Fruit fly (Drosophila melanogaster): ENCODE results near the gene CG4891.

DNA sequence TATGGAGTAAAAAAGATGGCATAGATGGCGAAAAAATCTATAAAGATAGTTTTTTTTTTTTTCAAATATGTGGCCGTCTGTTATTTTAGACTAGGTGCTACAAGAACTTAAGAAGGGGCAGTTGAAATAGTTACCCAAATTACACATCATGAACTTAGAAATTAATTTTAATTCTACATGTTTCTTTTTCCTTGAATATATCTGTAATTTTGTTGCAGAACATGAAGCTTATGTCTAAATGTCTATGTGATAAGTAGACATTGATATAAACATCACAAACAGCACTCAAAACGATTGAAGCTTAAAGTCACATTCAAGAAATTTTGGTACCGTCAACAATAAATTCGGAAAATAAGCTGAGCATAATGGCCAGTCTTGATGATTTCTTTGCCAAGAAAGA is 38.4 kb downstream of the CG4891 start, which contains the start of gene CG4892:
- no peak for TF ChIP-seq Dll (optimal IDR thresholded peaks at IDR 0.05)
- TF ChIP-seq CG8478 (optimal IDR thresholded peaks at IDR 0.05) = no peak

Data from whole organism.